Fruit fly (Drosophila melanogaster) whole organism, embryonic: Measurements from ENCODE around the gene rhea.

Experiments
- Aef1 ChIP-seq: fragments of 200-800 bp; sonication (Bioruptor generic); IDR thresholded peaks from 3 replicates; pipeline ENCODE4 v1.3.6; 2022; ENCODE audit warnings: missing biosample characterization, missing genetic modification characterization
- C15 ChIP-seq: fragments of 200-800 bp; sonication (Bioruptor generic); IDR thresholded peaks from 3 replicates; pipeline ENCODE4 v1.3.6; 2022; ENCODE audit warnings: missing biosample characterization, missing genetic modification characterization
- CG12391 ChIP-seq: fragments of 200-800 bp; sonication (Bioruptor generic); optimal IDR thresholded peaks from 3 replicates; lab custom pipeline; 2018; ENCODE audit warnings: missing biosample characterization, mild to moderate bottlenecking, missing genetic modification characterization, moderate library complexity
- CG12659 ChIP-seq: fragments of 200-800 bp; sonication (Bioruptor generic); optimal IDR thresholded peaks from 3 replicates; lab custom pipeline; 2017; ENCODE audit warnings: mild to moderate bottlenecking, missing biosample characterization, missing genetic modification reagents, missing genetic modification characterization
- CG14441 ChIP-seq: fragments of 200-800 bp; sonication (Bioruptor generic); IDR thresholded peaks from 2 replicates; pipeline ENCODE4 v1.3.6; 2022; ENCODE audit warnings: missing biosample characterization, missing genetic modification characterization
- CG15696 ChIP-seq: fragments of 200-800 bp; sonication (Bioruptor generic); optimal IDR thresholded peaks from 2 replicates; lab custom pipeline; 2019; ENCODE audit warnings: missing biosample characterization, mild to moderate bottlenecking, missing genetic modification characterization, moderate library complexity
- CG17568 ChIP-seq: fragments of 200-800 bp; sonication (Bioruptor generic); optimal IDR thresholded peaks from 2 replicates; lab custom pipeline; 2018; ENCODE audit warnings: missing biosample characterization, mild to moderate bottlenecking, missing genetic modification characterization, moderate library complexity
- CG1792 ChIP-seq: fragments of 200-800 bp; sonication (Bioruptor generic); optimal IDR thresholded peaks from 2 replicates; lab custom pipeline; 2016; ENCODE audit warnings: missing biosample characterization, missing genetic modification characterization
- CG1832 ChIP-seq: fragments of 200-800 bp; sonication (Bioruptor generic); optimal IDR thresholded peaks from 2 replicates; lab custom pipeline; 2017; ENCODE audit warnings: missing biosample characterization, mild to moderate bottlenecking, missing genetic modification characterization, inconsistent platforms
- CG4730 ChIP-seq: fragments of 200-800 bp; sonication (Bioruptor generic); IDR thresholded peaks from 2 replicates; pipeline ENCODE4 v1.3.6; 2022; ENCODE audit warnings: missing biosample characterization, missing genetic modification characterization
- CG5180 ChIP-seq: fragments of 200-800 bp; sonication (Bioruptor generic); optimal IDR thresholded peaks from 3 replicates; lab custom pipeline; 2017; ENCODE audit warnings: missing biosample characterization, missing genetic modification characterization, mild to moderate bottlenecking, moderate library complexity, missing genetic modification reagents
- CG6689 ChIP-seq: fragments of 200-800 bp; sonication (Bioruptor generic); IDR thresholded peaks from 2 replicates; pipeline ENCODE4 v1.3.6; 2022; ENCODE audit warnings: missing biosample characterization, missing genetic modification characterization
- CG6765 ChIP-seq: fragments of 200-800 bp; sonication (Bioruptor generic); optimal IDR thresholded peaks from 3 replicates; lab custom pipeline; 2017; ENCODE audit warnings: missing biosample characterization, mild to moderate bottlenecking, missing genetic modification characterization
- CG8924 ChIP-seq: fragments of 200-800 bp; optimal IDR thresholded peaks from 3 replicates; lab custom pipeline; 2019; ENCODE audit warnings: missing biosample characterization, mild to moderate bottlenecking, missing genetic modification characterization, moderate library complexity
- CkIIα-i1 ChIP-seq: fragments of 200-800 bp; sonication (Bioruptor generic); IDR thresholded peaks from 2 replicates; pipeline ENCODE4 v1.3.6; 2022; ENCODE audit warnings: missing biosample characterization, missing genetic modification characterization
- CoRest ChIP-seq: fragments of 200-800 bp; sonication (Bioruptor generic); optimal IDR thresholded peaks from 3 replicates; lab custom pipeline; 2018; ENCODE audit warnings: missing biosample characterization, mild to moderate bottlenecking, missing genetic modification characterization, moderate library complexity
- D19B ChIP-seq: fragments of 200-800 bp; sonication (Bioruptor generic); optimal IDR thresholded peaks from 2 replicates; lab custom pipeline; 2017; ENCODE audit warnings: missing biosample characterization, mild to moderate bottlenecking, missing genetic modification characterization
- Ets97D ChIP-seq: fragments of 200-800 bp; sonication (Bioruptor generic); optimal IDR thresholded peaks from 3 replicates; lab custom pipeline; 2016; ENCODE audit warnings: missing biosample characterization, missing genetic modification characterization
- H15 ChIP-seq: fragments of 200-800 bp; sonication (Bioruptor generic); IDR thresholded peaks from 3 replicates; pipeline ENCODE4 v1.3.6; 2022; ENCODE audit warnings: missing biosample characterization, missing genetic modification characterization
- HLH3B ChIP-seq: fragments of 200-800 bp; sonication (Bioruptor generic); IDR thresholded peaks from 2 replicates; pipeline ENCODE4 v1.3.6; 2022; ENCODE audit warnings: missing biosample characterization, missing genetic modification characterization
- HLH4C ChIP-seq: fragments of 200-800 bp; sonication (Bioruptor generic); IDR thresholded peaks from 3 replicates; pipeline ENCODE4 v1.3.6; 2022; ENCODE audit warnings: missing biosample characterization, missing genetic modification characterization; ENCODE audit not compliant: partially characterized antibody
- Hsf ChIP-seq: fragments of 200-800 bp; sonication (Bioruptor generic); optimal IDR thresholded peaks from 3 replicates; lab custom pipeline; 2016; ENCODE audit warnings: missing biosample characterization, missing genetic modification characterization
- NFAT ChIP-seq: fragments of 200-800 bp; sonication (Bioruptor generic); IDR thresholded peaks from 2 replicates; pipeline ENCODE4 v1.3.6; 2022; ENCODE audit warnings: missing biosample characterization, missing genetic modification characterization
- Nf-YC ChIP-seq: fragments of 200-800 bp; optimal IDR thresholded peaks from 3 replicates; lab custom pipeline; 2019; ENCODE audit warnings: missing biosample characterization, mild to moderate bottlenecking, missing genetic modification characterization, moderate library complexity
- Side ChIP-seq: fragments of 200-800 bp; sonication (Bioruptor generic); optimal IDR thresholded peaks from 2 replicates; lab custom pipeline; 2016; ENCODE audit warnings: missing biosample characterization, missing genetic modification characterization
- Sox100B ChIP-seq: fragments of 200-800 bp; sonication (Bioruptor generic); optimal IDR thresholded peaks from 3 replicates; lab custom pipeline; 2018; ENCODE audit warnings: missing biosample characterization, mild to moderate bottlenecking, missing genetic modification characterization
- Sox102F ChIP-seq: fragments of 200-800 bp; sonication (Bioruptor generic); optimal IDR thresholded peaks from 2 replicates; lab custom pipeline; 2018; ENCODE audit warnings: missing biosample characterization, mild to moderate bottlenecking, missing genetic modification characterization, moderate library complexity
- Stat92E ChIP-seq, 3 experiments: fragments of >200 bp in 2 of 3; fragments of 200-800 bp in 1 of 3; sonication (Bioruptor generic) in 1 of 3; optimal IDR thresholded peaks; 2 replicates each; lab custom pipeline; 2017 to 2019; ENCODE audit warnings: missing biosample characterization in 3 of 3, missing genetic modification characterization in 3 of 3, mild to moderate bottlenecking in 1 of 3, moderate library complexity in 1 of 3
- Tbp ChIP-seq: fragments of >200 bp; optimal IDR thresholded peaks from 2 replicates; lab custom pipeline; 2018; ENCODE audit warnings: missing biosample characterization, missing genetic modification characterization
- chif ChIP-seq, 2 experiments: fragments of 200-800 bp; sonication (Bioruptor generic); optimal IDR thresholded peaks; 3 replicates each; lab custom pipeline; 2016; ENCODE audit warnings: missing biosample characterization in 2 of 2, missing genetic modification characterization in 2 of 2
- corto ChIP-seq: fragments of 200-800 bp; sonication (Bioruptor generic); optimal IDR thresholded peaks from 2 replicates; lab custom pipeline; 2016; ENCODE audit warnings: missing biosample characterization, mild to moderate bottlenecking, missing genetic modification characterization, moderate library complexity
- cwo ChIP-seq: fragments of 200-800 bp; sonication (Bioruptor generic); optimal IDR thresholded peaks from 3 replicates; lab custom pipeline; 2017; ENCODE audit warnings: missing biosample characterization, missing genetic modification characterization, mild to moderate bottlenecking, moderate library complexity, missing genetic modification reagents
- fd64A ChIP-seq: fragments of 200-800 bp; sonication (Bioruptor generic); optimal IDR thresholded peaks from 3 replicates; lab custom pipeline; 2018; ENCODE audit warnings: missing biosample characterization, mild to moderate bottlenecking, missing genetic modification characterization
- gcm ChIP-seq: fragments of 200-800 bp; sonication (Bioruptor generic); optimal IDR thresholded peaks from 2 replicates; lab custom pipeline; 2019; ENCODE audit warnings: missing biosample characterization, mild to moderate bottlenecking, missing genetic modification characterization, moderate library complexity
- hkb ChIP-seq, 2 experiments: fragments of 200-800 bp in 1 of 2; fragments of >200 bp in 1 of 2; sonication (Bioruptor generic) in 1 of 2; IDR thresholded peaks in 1 of 2; optimal IDR thresholded peaks in 1 of 2; 2 replicates each; pipeline versions ENCODE4 v1.3.6 to Lab custom; 2017 to 2022; ENCODE audit warnings: missing biosample characterization in 1 of 2, missing genetic modification characterization in 1 of 2
- ind ChIP-seq: fragments of 200-800 bp; sonication (Bioruptor generic); optimal IDR thresholded peaks from 3 replicates; lab custom pipeline; 2016; ENCODE audit warnings: missing biosample characterization, missing genetic modification characterization
- kah ChIP-seq: fragments of 200-800 bp; sonication (Bioruptor generic); optimal IDR thresholded peaks from 2 replicates; lab custom pipeline; 2018; ENCODE audit warnings: missing biosample characterization, mild to moderate bottlenecking, missing genetic modification characterization
- ken ChIP-seq: fragments of 200-800 bp; sonication (Bioruptor generic); IDR thresholded peaks from 3 replicates; pipeline ENCODE4 v1.3.6; 2022; ENCODE audit warnings: missing biosample characterization, missing genetic modification characterization
- mld ChIP-seq: fragments of 200-800 bp; sonication (Bioruptor generic); IDR thresholded peaks from 3 replicates; pipeline ENCODE4 v1.3.6; 2022; ENCODE audit warnings: missing biosample characterization, missing genetic modification characterization; ENCODE audit not compliant: partially characterized antibody
- nom ChIP-seq: fragments of 200-800 bp; sonication (Bioruptor generic); optimal IDR thresholded peaks from 2 replicates; lab custom pipeline; 2017; ENCODE audit warnings: missing biosample characterization, missing genetic modification characterization, mild to moderate bottlenecking, moderate library complexity, missing genetic modification reagents
- phol ChIP-seq: fragments of 200-800 bp; sonication (Bioruptor generic); optimal IDR thresholded peaks from 3 replicates; lab custom pipeline; 2018; ENCODE audit warnings: missing biosample characterization, mild to moderate bottlenecking, missing genetic modification characterization, moderate library complexity
- run ChIP-seq: fragments of 200-800 bp; sonication (Bioruptor generic); optimal IDR thresholded peaks from 3 replicates; lab custom pipeline; 2018; ENCODE audit warnings: missing biosample characterization, mild to moderate bottlenecking, missing genetic modification characterization
- sc ChIP-seq, 3 experiments: fragments of >200 bp in 2 of 3; fragments of 200-800 bp in 1 of 3; sonication (Bioruptor generic) in 1 of 3; optimal IDR thresholded peaks; 2 replicates in 2 of 3; 3 replicates in 1 of 3; lab custom pipeline; 2017; ENCODE audit warnings: mild to moderate bottlenecking in 1 of 3, missing biosample characterization in 1 of 3, missing genetic modification characterization in 1 of 3, missing genetic modification reagents in 1 of 3
- sens ChIP-seq: fragments of 200-800 bp; sonication (Bioruptor generic); peaks from one replicate; lab custom pipeline; 2016; ENCODE audit warnings: missing biosample characterization, missing genetic modification characterization
- tgo ChIP-seq: fragments of 200-800 bp; sonication (Bioruptor generic); IDR thresholded peaks from 3 replicates; pipeline ENCODE4 v1.3.6; 2022; ENCODE audit warnings: missing biosample characterization, missing genetic modification characterization
- tna ChIP-seq: fragments of 200-800 bp; sonication (Bioruptor generic); IDR thresholded peaks from 2 replicates; pipeline ENCODE4 v1.3.6; 2022; ENCODE audit warnings: missing biosample characterization, missing genetic modification characterization; ENCODE audit not compliant: partially characterized antibody
- tx ChIP-seq: fragments of 200-800 bp; sonication (Bioruptor generic); optimal IDR thresholded peaks from 2 replicates; lab custom pipeline; 2016; ENCODE audit warnings: missing biosample characterization, missing genetic modification characterization
- vvl ChIP-seq: fragments of 200-800 bp; sonication (Bioruptor generic); IDR thresholded peaks from 2 replicates; pipeline ENCODE4 v1.3.6; 2022; ENCODE audit warnings: missing biosample characterization, missing genetic modification characterization
- wor ChIP-seq: fragments of 200-800 bp; sonication (Bioruptor generic); IDR thresholded peaks from 2 replicates; pipeline ENCODE4 v1.3.6; 2022; ENCODE audit warnings: missing biosample characterization, missing genetic modification characterization
- zfh1 ChIP-seq: fragments of 200-800 bp; sonication (Bioruptor generic); IDR thresholded peaks from 3 replicates; pipeline ENCODE4 v1.3.6; 2022; ENCODE audit warnings: missing biosample characterization, missing genetic modification characterization

The rhea gene

dm6 chr3L:8523257-8523656 is 21.5 kb upstream of the rhea start, which contains the start of gene GstO2 (continued):
- TF ChIP-seq CG12659, result no peak
- no peak for TF ChIP-seq corto (GFP tag; lab: Kevin White, UChicago)
- no peak for TF ChIP-seq Side (GFP tag; lab: Kevin White, UChicago)
- no peak for TF ChIP-seq CG15696 (tag; lab: Kevin White, UChicago)
- no peak for TF ChIP-seq run (tag; lab: Kevin White, UChicago)
- TF ChIP-seq CG14441 (GFP tag; lab: Robert Waterston, UW), result no peak
- no peak for TF ChIP-seq nom (GFP tag; lab: Kevin White, UChicago)
- TF ChIP-seq D19B (GFP tag; lab: Kevin White, UChicago), result no peak
- TF ChIP-seq CG17568 (GFP tag; lab: Kevin White, UChicago), result no peak
- TF ChIP-seq sc (optimal IDR thresholded peaks at IDR 0.05; lab: Kevin White, UChicago), result no peak
- TF ChIP-seq sc (GFP tag; optimal IDR thresholded peaks at IDR 0.05; lab: Kevin White, UChicago), result no peak
- TF ChIP-seq fd64A, result no peak
- TF ChIP-seq sens, result peak; percentile 59
- no peak for TF ChIP-seq CoRest (tag; lab: Kevin White, UChicago)
- peak; percentile 44; the same call in 1 of the 2 replicates for TF ChIP-seq NFAT (GFP tag; lab: Robert Waterston, UW)
- TF ChIP-seq Tbp (GFP tag; lab: Kevin White, UChicago), result no peak
- no peak for TF ChIP-seq tgo (GFP tag; lab: Robert Waterston, UW)
- peak; percentile 2 for TF ChIP-seq CG8924
- no peak for TF ChIP-seq zfh1
- no peak for TF ChIP-seq Ets97D (GFP tag; lab: Kevin White, UChicago)
- no peak for TF ChIP-seq CkIIα-i1 (GFP tag; lab: Robert Waterston, UW)
- no peak for TF ChIP-seq Hsf (GFP tag; lab: Kevin White, UChicago)
- TF ChIP-seq Sox100B (GFP tag; lab: Kevin White, UChicago), result no peak
- TF ChIP-seq gcm, result no peak
- TF ChIP-seq cwo (GFP tag; lab: Kevin White, UChicago), result no peak
- no peak for TF ChIP-seq mld (GFP tag; lab: Robert Waterston, UW)
- TF ChIP-seq CG4730, result no peak
- peak; percentile 6 for TF ChIP-seq Nf-YC
- no peak for TF ChIP-seq C15 (GFP tag; lab: Robert Waterston, UW)
- TF ChIP-seq HLH3B (GFP tag; lab: Robert Waterston, UW), result no peak
- no peak for TF ChIP-seq CG5180 (GFP tag; lab: Kevin White, UChicago)
- no peak for TF ChIP-seq Stat92E (GFP tag; optimal IDR thresholded peaks at IDR 0.05; lab: Kevin White, UChicago)
- TF ChIP-seq kah, result no peak
- TF ChIP-seq hkb (optimal IDR thresholded peaks at IDR 0.05; lab: Kevin White, UChicago), result no peak
- peak; percentile 30; the same call in 1 of the 2 replicates for TF ChIP-seq hkb (GFP tag; IDR thresholded peaks at IDR 0.05; lab: Robert Waterston, UW)
- TF ChIP-seq tna (GFP tag; lab: Robert Waterston, UW), result no peak
- TF ChIP-seq ind (GFP tag; lab: Kevin White, UChicago), result no peak
- TF ChIP-seq CG6765 (GFP tag; lab: Kevin White, UChicago), result no peak
- TF ChIP-seq CG1792 (GFP tag; lab: Kevin White, UChicago), result no peak
- no peak for TF ChIP-seq CG1832 (GFP tag; lab: Kevin White, UChicago)
- peak; percentile 55; the same call in 1 of the 3 replicates for TF ChIP-seq HLH4C (GFP tag; lab: Robert Waterston, UW)
- no peak for TF ChIP-seq tx (GFP tag; lab: Kevin White, UChicago)
- TF ChIP-seq Sox102F (GFP tag; lab: Kevin White, UChicago), result no peak
- no peak for TF ChIP-seq H15 (GFP tag; lab: Robert Waterston, UW)
- no peak for TF ChIP-seq chif (GFP tag; optimal IDR thresholded peaks at IDR 0.05; lab: Kevin White, UChicago)
- peak; percentile 14 for TF ChIP-seq phol (tag; lab: Kevin White, UChicago)
- no peak for TF ChIP-seq CG12391 (tag; lab: Kevin White, UChicago)
- TF ChIP-seq ken (GFP tag; lab: Robert Waterston, UW), result no peak
- TF ChIP-seq vvl (GFP tag; lab: Robert Waterston, UW), result no peak
- TF ChIP-seq CG6689 (GFP tag; lab: Robert Waterston, UW), result no peak
- TF ChIP-seq wor (GFP tag; lab: Robert Waterston, UW), result no peak
- TF ChIP-seq Aef1 (GFP tag; lab: Robert Waterston, UW), result no peak
